Fruit fly (Drosophila melanogaster): ENCODE measurements around the gene Six4.

Gene Six4

dm6 chr3L:20747299-20747925, 45.2 kb downstream of the Six4 start (continued):
- TF ChIP-seq CG11762 (GFP tag; optimal IDR thresholded peaks at IDR 0.05; ENCODE audit: insufficient read depth) (peak; percentile 24), CG10669 (GFP tag; optimal IDR thresholded peaks at IDR 0.05) (peak; percentile 3), CG3919 (GFP tag; optimal IDR thresholded peaks at IDR 0.05) (peak; percentile 28), spab (GFP tag; optimal IDR thresholded peaks at IDR 0.05) (no peak), lz (GFP tag; optimal IDR thresholded peaks at IDR 0.05) (peak; percentile 57), eg (GFP tag; IDR thresholded peaks at IDR 0.05) (no peak), pdm3 (GFP tag; optimal IDR thresholded peaks at IDR 0.05) (peak; percentile 38), CG34406 (GFP tag; optimal IDR thresholded peaks at IDR 0.05) (peak; percentile 22), vri (GFP tag; optimal IDR thresholded peaks at IDR 0.05) (no peak), CG3032 (tag; optimal IDR thresholded peaks at IDR 0.05) (no peak), CG10631 (GFP tag; optimal IDR thresholded peaks at IDR 0.05) (peak; percentile 13)

DNA sequence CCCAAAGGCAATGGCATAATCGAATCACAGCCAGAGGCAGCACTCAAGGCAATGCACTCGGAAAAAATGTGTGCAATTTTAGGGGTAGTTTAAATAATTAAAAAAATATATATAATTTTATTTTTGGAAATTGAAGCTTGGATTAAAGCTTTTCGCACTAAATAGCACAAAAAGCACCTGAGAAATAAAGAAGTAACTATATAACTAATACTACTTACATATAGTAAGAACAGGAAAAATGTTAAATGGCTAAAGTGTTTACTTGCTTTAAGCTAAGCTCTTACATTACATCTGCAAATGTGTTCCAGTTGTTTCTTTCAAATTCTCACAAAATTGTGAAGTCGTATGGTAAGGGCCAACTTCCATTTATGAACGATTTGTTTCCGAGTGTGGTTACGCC, 53.2 kb downstream of the Six4 start, which contains the start of gene Gr77a:
Gr77a (minus strand) TSS at position 17 of the 400 bp plus-strand sequence.
- TF ChIP-seq CG6792 (GFP tag; optimal IDR thresholded peaks at IDR 0.05) (peak; percentile 20), CG10631 (GFP tag; optimal IDR thresholded peaks at IDR 0.05) (peak; percentile 58), CG11902 (GFP tag; optimal IDR thresholded peaks at IDR 0.05) (no peak), CG11294 (GFP tag; IDR thresholded peaks at IDR 0.05) (no peak), dsx (GFP tag; optimal IDR thresholded peaks at IDR 0.05; ENCODE audit: poor library complexity, severe bottlenecking) (peak; percentile 15), spab (GFP tag; optimal IDR thresholded peaks at IDR 0.05) (peak; percentile 27), acj6 (GFP tag; optimal IDR thresholded peaks at IDR 0.05) (peak; percentile 29), fd85E (GFP tag; optimal IDR thresholded peaks at IDR 0.05) (no peak), CG3919 (GFP tag; optimal IDR thresholded peaks at IDR 0.05) (peak; percentile 28), Ets96B (tag; optimal IDR thresholded peaks at IDR 0.05) (peak; percentile 41), fd59A (GFP tag; optimal IDR thresholded peaks at IDR 0.05) (no peak), CG32006 (GFP tag; optimal IDR thresholded peaks at IDR 0.05) (peak; percentile 26), Sox15 (GFP tag; optimal IDR thresholded peaks at IDR 0.05) (peak; percentile 1), CG8319 (GFP tag; optimal IDR thresholded peaks at IDR 0.05) (no peak), CG6276 (GFP tag; optimal IDR thresholded peaks at IDR 0.05) (no peak), CG4318 (GFP tag; optimal IDR thresholded peaks at IDR 0.05) (no peak), ss (GFP tag; optimal IDR thresholded peaks at IDR 0.05) (peak in 1 of 2 experiments; percentile 53), CG34406 (GFP tag; optimal IDR thresholded peaks at IDR 0.05) (peak; percentile 40), CG3032 (tag; optimal IDR thresholded peaks at IDR 0.05) (peak; percentile 50), eg (GFP tag; IDR thresholded peaks at IDR 0.05) (no peak), esn (GFP tag; optimal IDR thresholded peaks at IDR 0.05) (peak; percentile 12), OdsH (GFP tag; optimal IDR thresholded peaks at IDR 0.05) (peak; percentile 32), Sox102F (GFP tag; optimal IDR thresholded peaks at IDR 0.05) (peak; percentile 17), Eip78C (GFP tag) (peak; percentile 74), achi (GFP tag; optimal IDR thresholded peaks at IDR 0.05) (peak; percentile 29), CG8632 (GFP tag; optimal IDR thresholded peaks at IDR 0.05) (peak; percentile 28), CG10669 (GFP tag; optimal IDR thresholded peaks at IDR 0.05) (peak; percentile 42)
